Worm (Caenorhabditis elegans): ENCODE results near the gene ttr-46.

DNA sequence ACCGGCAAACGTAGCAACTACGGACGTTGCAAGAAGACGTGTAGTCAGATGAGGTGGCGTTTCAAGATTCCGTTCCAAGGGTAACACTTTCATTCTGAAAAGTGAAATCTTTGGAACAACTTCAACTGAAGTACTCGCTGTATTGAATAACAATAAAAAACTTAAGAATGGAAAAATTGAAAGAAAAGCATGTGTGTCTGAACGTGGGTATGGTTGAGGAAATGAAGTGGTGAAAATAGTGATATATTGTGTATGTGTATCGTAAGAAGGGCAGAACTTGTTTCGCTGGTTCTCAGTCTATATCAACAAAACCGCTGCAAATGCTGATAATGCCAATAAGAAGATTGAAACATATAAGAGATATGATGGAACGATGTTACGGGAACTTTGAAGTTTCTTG lies 44.8 kb downstream of the ttr-46 start, which contains the start of gene K08H10.6:
- TF ChIP-seq ZK185.1 (tag; optimal IDR thresholded peaks at IDR 0.05; ENCODE audit: poor library complexity, severe bottlenecking), result no peak
- TF ChIP-seq rec-8 (tag; optimal IDR thresholded peaks at IDR 0.05), result no peak
- no peak for TF ChIP-seq ama-1 (optimal IDR thresholded peaks at IDR 0.05)
- TF ChIP-seq ama-1 (GFP tag; optimal IDR thresholded peaks at IDR 0.05), result no peak
- no peak for TF ChIP-seq sea-2 (GFP tag; IDR thresholded peaks at IDR 0.05)
- TF ChIP-seq hsf-1 (GFP tag; IDR thresholded peaks at IDR 0.05), result no peak

Data from whole organism, young adult.